Fruit fly (Drosophila melanogaster) whole organism, embryonic: ENCODE results near the gene Hr83.

Experiments used
- ATbp ChIP-seq: fragments of 200-800 bp; sonication (Bioruptor generic); optimal IDR thresholded peaks from 2 replicates; lab custom pipeline; 2017; ENCODE audit warnings: missing biosample characterization, mild to moderate bottlenecking, missing genetic modification characterization, missing genetic modification reagents
- Aef1 ChIP-seq: fragments of 200-800 bp; sonication (Bioruptor generic); IDR thresholded peaks from 3 replicates; pipeline ENCODE4 v1.3.6; 2022; ENCODE audit warnings: missing biosample characterization, missing genetic modification characterization
- Asciz ChIP-seq: fragments of 200-800 bp; sonication (Bioruptor generic); optimal IDR thresholded peaks from 2 replicates; lab custom pipeline; 2017; ENCODE audit warnings: missing biosample characterization, mild to moderate bottlenecking, missing genetic modification characterization, missing genetic modification reagents
- Atf-2 ChIP-seq: fragments of 200-800 bp; sonication (Bioruptor generic); optimal IDR thresholded peaks from 2 replicates; lab custom pipeline; 2016; ENCODE audit warnings: missing biosample characterization, missing genetic modification characterization
- CG11695 ChIP-seq: fragments of 200-800 bp; sonication (Bioruptor generic); IDR thresholded peaks from 3 replicates; pipeline ENCODE4 v1.3.6; 2022; ENCODE audit warnings: missing biosample characterization, missing genetic modification characterization
- CG11723 ChIP-seq: fragments of 200-800 bp; sonication (Bioruptor generic); optimal IDR thresholded peaks from 2 replicates; lab custom pipeline; 2017; ENCODE audit warnings: missing biosample characterization, mild to moderate bottlenecking, missing genetic modification characterization
- CG15011 ChIP-seq: fragments of 200-800 bp; sonication (Bioruptor generic); optimal IDR thresholded peaks from 3 replicates; lab custom pipeline; 2018; ENCODE audit warnings: missing biosample characterization, mild to moderate bottlenecking, missing genetic modification characterization
- CG2199 ChIP-seq: fragments of 200-800 bp; sonication (Bioruptor generic); IDR thresholded peaks from 3 replicates; pipeline ENCODE4 v1.3.6; 2022; ENCODE audit warnings: missing biosample characterization, missing genetic modification characterization
- CG2678 ChIP-seq: fragments of 200-800 bp; sonication (Bioruptor generic); optimal IDR thresholded peaks from 3 replicates; lab custom pipeline; 2019; ENCODE audit warnings: missing biosample characterization, mild to moderate bottlenecking, missing genetic modification characterization, moderate library complexity
- CG2875 ChIP-seq: fragments of 200-800 bp; sonication (Bioruptor generic); optimal IDR thresholded peaks from 2 replicates; lab custom pipeline; 2017; ENCODE audit warnings: missing biosample characterization, mild to moderate bottlenecking, missing genetic modification characterization, missing genetic modification reagents
- CG42726 ChIP-seq: fragments of 200-800 bp; sonication (Bioruptor generic); IDR thresholded peaks from 2 replicates; pipeline ENCODE4 v1.3.6; 2022; ENCODE audit warnings: missing biosample characterization, missing genetic modification characterization; ENCODE audit not compliant: partially characterized antibody
- CG4282 ChIP-seq: fragments of 200-800 bp; sonication (Bioruptor generic); optimal IDR thresholded peaks from 2 replicates; lab custom pipeline; 2016; ENCODE audit warnings: missing biosample characterization, missing genetic modification characterization
- CG4820 ChIP-seq: fragments of 200-800 bp; sonication (Bioruptor generic); optimal IDR thresholded peaks from 3 replicates; lab custom pipeline; 2016; ENCODE audit warnings: missing biosample characterization, missing genetic modification characterization
- CG5245 ChIP-seq: fragments of 200-800 bp; sonication (Bioruptor generic); optimal IDR thresholded peaks from 3 replicates; lab custom pipeline; 2016; ENCODE audit warnings: missing biosample characterization, missing genetic modification characterization
- CG7928 ChIP-seq: fragments of 200-800 bp; sonication (Bioruptor generic); optimal IDR thresholded peaks from 2 replicates; lab custom pipeline; 2017; ENCODE audit warnings: missing biosample characterization, mild to moderate bottlenecking, missing genetic modification characterization
- CG9797 ChIP-seq: fragments of 200-800 bp; sonication (Bioruptor generic); optimal IDR thresholded peaks from 3 replicates; lab custom pipeline; 2018; ENCODE audit warnings: missing biosample characterization, mild to moderate bottlenecking, missing genetic modification characterization
- D19A ChIP-seq: fragments of 200-800 bp; optimal IDR thresholded peaks from 3 replicates; lab custom pipeline; 2019; ENCODE audit warnings: missing biosample characterization, mild to moderate bottlenecking, missing genetic modification characterization, moderate library complexity
- Gsc ChIP-seq: fragments of 200-800 bp; sonication (Bioruptor generic); IDR thresholded peaks from 2 replicates; pipeline ENCODE4 v1.3.6; 2022; ENCODE audit warnings: missing biosample characterization, missing genetic modification characterization
- HmgD ChIP-seq: fragments of 200-800 bp; sonication (Bioruptor generic); optimal IDR thresholded peaks from 3 replicates; lab custom pipeline; 2016; ENCODE audit warnings: missing biosample characterization, missing genetic modification characterization
- Med ChIP-seq: fragments of 200-800 bp; sonication (Bioruptor generic); peaks from one replicate; lab custom pipeline; 2016; ENCODE audit warnings: missing biosample characterization, missing genetic modification characterization, mild to moderate bottlenecking, inconsistent platforms, moderate library complexity
- Nf-YB ChIP-seq: fragments of 200-800 bp; sonication (Bioruptor generic); optimal IDR thresholded peaks from 3 replicates; lab custom pipeline; 2019; ENCODE audit warnings: missing biosample characterization, mild to moderate bottlenecking, missing genetic modification characterization, moderate library complexity
- PHDP ChIP-seq: fragments of 200-800 bp; sonication (Bioruptor generic); optimal IDR thresholded peaks from 3 replicates; lab custom pipeline; 2018; ENCODE audit warnings: missing biosample characterization, mild to moderate bottlenecking, missing genetic modification characterization, moderate library complexity
- Pdp1 ChIP-seq, 2 experiments: fragments of 200-800 bp; sonication (Bioruptor generic); optimal IDR thresholded peaks; 3 replicates each; lab custom pipeline; 2016; ENCODE audit warnings: missing biosample characterization in 2 of 2, missing genetic modification characterization in 2 of 2, mild to moderate bottlenecking in 1 of 2, moderate library complexity in 1 of 2
- Vsx1 ChIP-seq: fragments of 200-800 bp; sonication (Bioruptor generic); optimal IDR thresholded peaks from 2 replicates; lab custom pipeline; 2017; ENCODE audit warnings: missing biosample characterization, mild to moderate bottlenecking, missing genetic modification characterization, missing genetic modification reagents
- Xbp1 ChIP-seq: fragments of 200-800 bp; sonication (Bioruptor generic); optimal IDR thresholded peaks from 3 replicates; lab custom pipeline; 2016; ENCODE audit warnings: missing biosample characterization, mild to moderate bottlenecking, missing genetic modification characterization
- amos ChIP-seq: fragments of 200-800 bp; sonication (Bioruptor generic); IDR thresholded peaks from 2 replicates; pipeline ENCODE4 v1.3.6; 2022; ENCODE audit warnings: missing biosample characterization, missing genetic modification characterization; ENCODE audit not compliant: partially characterized antibody
- aop ChIP-seq: fragments of 200-800 bp; sonication (Bioruptor generic); IDR thresholded peaks from 2 replicates; pipeline ENCODE4 v1.3.6; 2022; ENCODE audit warnings: missing biosample characterization, missing genetic modification characterization
- bbx ChIP-seq: fragments of 200-800 bp; sonication (Bioruptor generic); IDR thresholded peaks from 2 replicates; pipeline ENCODE4 v1.3.6; 2022; ENCODE audit warnings: missing biosample characterization, missing genetic modification characterization; ENCODE audit not compliant: partially characterized antibody
- chinmo ChIP-seq: fragments of 200-800 bp; sonication (Bioruptor generic); IDR thresholded peaks from 4 replicates; pipeline ENCODE4 v1.3.6; 2022; ENCODE audit warnings: missing biosample characterization, missing genetic modification characterization; ENCODE audit not compliant: partially characterized antibody
- corto ChIP-seq: fragments of 200-800 bp; sonication (Bioruptor generic); optimal IDR thresholded peaks from 2 replicates; lab custom pipeline; 2016; ENCODE audit warnings: missing biosample characterization, mild to moderate bottlenecking, missing genetic modification characterization, moderate library complexity
- dan ChIP-seq: fragments of 200-800 bp; sonication (Bioruptor generic); IDR thresholded peaks from 2 replicates; pipeline ENCODE4 v1.3.6; 2022; ENCODE audit warnings: missing biosample characterization, missing genetic modification characterization
- disco-r ChIP-seq: fragments of 200-800 bp; sonication (Bioruptor generic); optimal IDR thresholded peaks from 2 replicates; lab custom pipeline; 2016; ENCODE audit warnings: missing biosample characterization, missing genetic modification characterization
- dm ChIP-seq: fragments of 200-800 bp; sonication (Bioruptor generic); optimal IDR thresholded peaks from 3 replicates; lab custom pipeline; 2016; ENCODE audit warnings: missing biosample characterization, missing genetic modification characterization
- eve ChIP-seq, 2 experiments: fragments of >200 bp; optimal IDR thresholded peaks; 2 replicates each; lab custom pipeline; 2017; ENCODE audit warnings: missing biosample characterization in 2 of 2, missing genetic modification characterization in 2 of 2
- exex ChIP-seq: fragments of 200-800 bp; sonication (Bioruptor generic); optimal IDR thresholded peaks from 4 replicates; lab custom pipeline; 2018; ENCODE audit warnings: missing biosample characterization, mild to moderate bottlenecking, missing genetic modification characterization, moderate library complexity
- fd64A ChIP-seq: fragments of 200-800 bp; sonication (Bioruptor generic); optimal IDR thresholded peaks from 3 replicates; lab custom pipeline; 2018; ENCODE audit warnings: missing biosample characterization, mild to moderate bottlenecking, missing genetic modification characterization
- kni ChIP-seq: fragments of 200-800 bp; sonication (Bioruptor generic); optimal IDR thresholded peaks from 3 replicates; lab custom pipeline; 2017; ENCODE audit warnings: mild to moderate bottlenecking, missing biosample characterization, missing genetic modification reagents, missing genetic modification characterization
- mirr ChIP-seq: fragments of 200-800 bp; sonication (Bioruptor generic); optimal IDR thresholded peaks from 3 replicates; lab custom pipeline; 2018; ENCODE audit warnings: missing biosample characterization, mild to moderate bottlenecking, missing genetic modification characterization
- nmo ChIP-seq: fragments of 200-800 bp; sonication (Bioruptor generic); optimal IDR thresholded peaks from 2 replicates; lab custom pipeline; 2018; ENCODE audit warnings: missing biosample characterization, mild to moderate bottlenecking, missing genetic modification characterization, moderate library complexity
- odd ChIP-seq: fragments of 200-800 bp; sonication (Bioruptor generic); optimal IDR thresholded peaks from 2 replicates; lab custom pipeline; 2017; ENCODE audit warnings: missing biosample characterization, mild to moderate bottlenecking, missing genetic modification characterization
- phol ChIP-seq: fragments of 200-800 bp; sonication (Bioruptor generic); optimal IDR thresholded peaks from 3 replicates; lab custom pipeline; 2018; ENCODE audit warnings: missing biosample characterization, mild to moderate bottlenecking, missing genetic modification characterization, moderate library complexity
- ranshi ChIP-seq: fragments of 200-800 bp; sonication (Bioruptor generic); IDR thresholded peaks from 2 replicates; pipeline ENCODE4 v1.3.6; 2022; ENCODE audit warnings: missing biosample characterization, missing genetic modification characterization
- run ChIP-seq: fragments of 200-800 bp; sonication (Bioruptor generic); optimal IDR thresholded peaks from 3 replicates; lab custom pipeline; 2018; ENCODE audit warnings: missing biosample characterization, mild to moderate bottlenecking, missing genetic modification characterization
- sens ChIP-seq: fragments of 200-800 bp; sonication (Bioruptor generic); peaks from one replicate; lab custom pipeline; 2016; ENCODE audit warnings: missing biosample characterization, missing genetic modification characterization
- sob ChIP-seq: fragments of 200-800 bp; sonication (Bioruptor generic); IDR thresholded peaks from 2 replicates; pipeline ENCODE4 v1.3.6; 2022; ENCODE audit warnings: missing biosample characterization, missing genetic modification characterization
- sqz ChIP-seq: fragments of 200-800 bp; sonication (Bioruptor generic); optimal IDR thresholded peaks from 3 replicates; lab custom pipeline; 2018; ENCODE audit warnings: missing biosample characterization, mild to moderate bottlenecking, missing genetic modification characterization
- unpg ChIP-seq: fragments of 200-800 bp; sonication (Bioruptor generic); optimal IDR thresholded peaks from 3 replicates; lab custom pipeline; 2018; ENCODE audit warnings: missing biosample characterization, mild to moderate bottlenecking, missing genetic modification characterization, moderate library complexity

The Hr83 gene

dm6 chr3R:6395572-6396295 is 46.7 kb downstream of the Hr83 start (continued):
- no peak for TF ChIP-seq aop (GFP tag; lab: Robert Waterston, UW)
- TF ChIP-seq ATbp: peak; percentile 40
- TF ChIP-seq CG11723 (GFP tag; lab: Kevin White, UChicago): no peak
- TF ChIP-seq Nf-YB: no peak
- TF ChIP-seq Atf-2: no peak
- TF ChIP-seq CG4820 (GFP tag; lab: Kevin White, UChicago): no peak
- peak in 1 of 2 experiments; percentile 16 for TF ChIP-seq eve (GFP tag; optimal IDR thresholded peaks at IDR 0.05; lab: Kevin White, UChicago)
- no peak for TF ChIP-seq mirr (GFP tag; lab: Kevin White, UChicago)
- TF ChIP-seq fd64A (GFP tag; lab: Kevin White, UChicago): peak; percentile 6
- TF ChIP-seq CG11695: no peak
- no peak for TF ChIP-seq exex (tag; lab: Kevin White, UChicago)
- TF ChIP-seq phol (tag; lab: Kevin White, UChicago): peak; percentile 11
- no peak for TF ChIP-seq CG42726 (GFP tag; lab: Robert Waterston, UW)
- TF ChIP-seq CG9797 (GFP tag; lab: Kevin White, UChicago): no peak
- no peak for TF ChIP-seq HmgD
- peak; percentile 70 for TF ChIP-seq sens (GFP tag; lab: Kevin White, UChicago)
- peak; percentile 6 for TF ChIP-seq corto (GFP tag; lab: Kevin White, UChicago)
- TF ChIP-seq Xbp1 (GFP tag; lab: Kevin White, UChicago): peak; percentile 22
- TF ChIP-seq sob: no peak
- TF ChIP-seq Asciz (GFP tag; lab: Kevin White, UChicago): peak; percentile 26
- no peak for TF ChIP-seq bbx
- TF ChIP-seq unpg (GFP tag; lab: Kevin White, UChicago): peak; percentile 3
- peak; percentile 12 for TF ChIP-seq CG2875
- no peak for TF ChIP-seq CG15011 (GFP tag; lab: Kevin White, UChicago)
- TF ChIP-seq Pdp1 (GFP tag; optimal IDR thresholded peaks at IDR 0.05; lab: Kevin White, UChicago): no peak
- TF ChIP-seq Med (GFP tag; lab: Kevin White, UChicago): peak; percentile 61
- 0 out of 2 replicates have a peak, but pooled peaks have one; percentile 19 for TF ChIP-seq ranshi (GFP tag; lab: Robert Waterston, UW)
- peak; percentile 0 for TF ChIP-seq CG2678 (tag; lab: Kevin White, UChicago)
- no peak for TF ChIP-seq amos (GFP tag; lab: Robert Waterston, UW)
- TF ChIP-seq chinmo: 0 out of 4 replicates have a peak, but pooled peaks have one; percentile 15
- no peak for TF ChIP-seq Aef1 (GFP tag; lab: Robert Waterston, UW)
- TF ChIP-seq Gsc (GFP tag; lab: Robert Waterston, UW): no peak
- no peak for TF ChIP-seq CG5245 (GFP tag; lab: Kevin White, UChicago)

dm6 chr3R:6396613-6397012 is 47.6 kb downstream of the Hr83 start:
- TF ChIP-seq D19A: no peak
- TF ChIP-seq odd (GFP tag; lab: Kevin White, UChicago): no peak
- TF ChIP-seq kni (GFP tag; lab: Kevin White, UChicago): no peak
- no peak for TF ChIP-seq CG7928 (GFP tag; lab: Kevin White, UChicago)
- no peak for TF ChIP-seq dan (GFP tag; lab: Robert Waterston, UW)
- TF ChIP-seq disco-r (GFP tag; lab: Kevin White, UChicago): no peak
- no peak for TF ChIP-seq run (tag; lab: Kevin White, UChicago)
- TF ChIP-seq CG2199 (GFP tag; lab: Robert Waterston, UW): 0 out of 3 replicates have a peak, but pooled peaks have one; percentile 34
- no peak for TF ChIP-seq sqz
- TF ChIP-seq PHDP (tag; lab: Kevin White, UChicago): no peak
- no peak for TF ChIP-seq Vsx1
- TF ChIP-seq nmo (GFP tag; lab: Kevin White, UChicago): no peak
- no peak for TF ChIP-seq dm (GFP tag; lab: Kevin White, UChicago)
- TF ChIP-seq CG4282 (GFP tag; lab: Kevin White, UChicago): no peak
- peak; percentile 2 for TF ChIP-seq Med (GFP tag; lab: Kevin White, UChicago)
- TF ChIP-seq sob: no peak
